Fruit fly (Drosophila melanogaster): ENCODE measurements around the gene ida.

DNA sequence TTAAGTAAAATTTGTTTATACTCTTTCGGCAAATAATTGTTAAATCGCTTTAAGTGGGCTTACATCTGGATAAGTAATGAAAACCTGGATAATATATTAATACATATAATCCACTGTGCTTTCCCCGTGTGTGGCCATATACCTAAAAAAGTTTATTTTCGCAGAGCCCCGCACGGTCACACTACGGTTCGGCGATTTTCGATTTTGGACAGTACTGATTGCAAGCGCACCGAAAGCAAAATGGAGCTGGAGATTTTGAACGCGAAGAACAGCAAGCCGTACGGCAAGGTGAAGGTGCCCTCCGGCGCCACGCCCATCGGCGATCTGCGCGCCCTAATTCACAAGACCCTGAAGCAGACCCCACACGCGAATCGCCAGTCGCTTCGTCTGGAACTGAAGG, 1.8 kb upstream of the ida start, which contains the start of gene Sc2:
- no peak for TF ChIP-seq pan (optimal IDR thresholded peaks at IDR 0.05)
- TF ChIP-seq psq (optimal IDR thresholded peaks at IDR 0.05), result no peak
